Worm (Caenorhabditis elegans) whole organism, midembryonic: ENCODE data around the gene fbxb-42.
"Not testable (repeated sequence)": the region's sequence is repeated elsewhere in the genome, so short reads cannot be mapped to it uniquely, and the experiment has no call there.

Source experiments
- T22C8.4 ChIP-seq: fragments of 200-800 bp; sonication (Bioruptor generic); IDR thresholded peaks from 2 replicates; pipeline ENCODE4 v1.3.6; 2022; ENCODE audit warnings: missing genetic modification characterization, missing compliant biosample characterization
- cog-1 ChIP-seq: sonication (generic microtip); optimal IDR thresholded peaks from 2 replicates; lab custom pipeline; 2016; ENCODE audit warnings: missing genetic modification characterization, missing compliant biosample characterization
- flt-1 ChIP-seq: fragments of 200-800 bp; sonication (Bioruptor generic); IDR thresholded peaks from 2 replicates; pipeline ENCODE4 v1.3.6; 2022; ENCODE audit warnings: missing genetic modification characterization, missing compliant biosample characterization
- klf-2 ChIP-seq: fragments of 200-800 bp; sonication (Bioruptor generic); conservative IDR thresholded peaks from 2 replicates; pipeline ENCODE4 v1.3.6; 2022; ENCODE audit warnings: missing genetic modification reagents, missing genetic modification characterization, missing compliant biosample characterization
- med-1 ChIP-seq: sonication (generic microtip); optimal IDR thresholded peaks from 2 replicates; lab custom pipeline; 2017; ENCODE audit warnings: missing genetic modification characterization, mild to moderate bottlenecking, missing compliant biosample characterization, antibody characterized with exemption, missing genetic modification reagents; ENCODE audit not compliant: insufficient read depth
- ref-1 ChIP-seq: fragments of 200-800 bp; sonication (Bioruptor generic); conservative IDR thresholded peaks from 2 replicates; pipeline ENCODE4 v1.3.6; 2022; ENCODE audit warnings: missing genetic modification reagents, missing genetic modification characterization, missing compliant biosample characterization
- tab-1 ChIP-seq: fragments of 200-800 bp; sonication (Bioruptor generic); IDR thresholded peaks from 2 replicates; pipeline ENCODE4 v1.3.6; 2022; ENCODE audit warnings: missing genetic modification characterization, missing compliant biosample characterization
- ztf-23 ChIP-seq: fragments of 200-800 bp; sonication (Bioruptor generic); IDR thresholded peaks from 2 replicates; pipeline ENCODE4 v1.3.6; 2022; ENCODE audit warnings: missing genetic modification reagents, missing genetic modification characterization, missing compliant biosample characterization
- ztf-29 ChIP-seq: fragments of 200-800 bp; sonication (Bioruptor generic); IDR thresholded peaks from 2 replicates; pipeline ENCODE4 v1.3.6; 2022; ENCODE audit warnings: missing genetic modification reagents, missing genetic modification characterization, missing compliant biosample characterization

Gene fbxb-42

ce11 chrII:1519867-1520266, 17.6 kb upstream of the fbxb-42 start:
- TF ChIP-seq cog-1 (tag; lab: Kevin White, UChicago) (no peak), ztf-29 (GFP tag; lab: Robert Waterston, UW) (no peak), med-1 (GFP tag; lab: Kevin White, UChicago) (no peak), ref-1 (GFP tag; lab: Robert Waterston, UW) (no peak), ztf-23 (peak; percentile 12; the same call in 1 of the 2 replicates), tab-1 (GFP tag; lab: Robert Waterston, UW) (peak; percentile 69; the same call in 1 of the 2 replicates), flt-1 (GFP tag; lab: Robert Waterston, UW) (0 out of 2 replicates have a peak, but pooled peaks have one; percentile 23), T22C8.4 (GFP tag; lab: Robert Waterston, UW) (no peak)

- TF ChIP-seq ztf-29 (GFP tag; lab: Robert Waterston, UW) (no peak), klf-2 (GFP tag; lab: Robert Waterston, UW) (no peak), ref-1 (GFP tag; lab: Robert Waterston, UW) (no peak), cog-1 (tag; lab: Kevin White, UChicago) (no peak), tab-1 (GFP tag; lab: Robert Waterston, UW) (no peak), flt-1 (GFP tag; lab: Robert Waterston, UW) (no peak), ztf-23 (no peak), med-1 (GFP tag; lab: Kevin White, UChicago) (no peak), T22C8.4 (GFP tag; lab: Robert Waterston, UW) (no peak)
Observed at ce11 chrII:1521956-1522355, 15.5 kb upstream of the fbxb-42 start.

ce11 chrII:1525498-1525897, 11.9 kb upstream of the fbxb-42 start, which contains the start of gene Y51H7BR.7:
Gene Y51H7BR.7, minus strand, starts transcription at chrII:1525598.
- TF ChIP-seq T22C8.4 (GFP tag; lab: Robert Waterston, UW) (no peak), tab-1 (GFP tag; lab: Robert Waterston, UW) (no peak), cog-1 (tag; lab: Kevin White, UChicago) (no peak), flt-1 (GFP tag; lab: Robert Waterston, UW) (no peak), ztf-23 (no peak), klf-2 (GFP tag; lab: Robert Waterston, UW) (no peak), ztf-29 (GFP tag; lab: Robert Waterston, UW) (no peak), med-1 (GFP tag; lab: Kevin White, UChicago) (no peak), ref-1 (GFP tag; lab: Robert Waterston, UW) (no peak)

- TF ChIP-seq flt-1 (GFP tag; lab: Robert Waterston, UW) (no peak), med-1 (GFP tag; lab: Kevin White, UChicago) (no peak), ref-1 (GFP tag; lab: Robert Waterston, UW) (no peak), T22C8.4 (GFP tag; lab: Robert Waterston, UW) (no peak), ztf-29 (GFP tag; lab: Robert Waterston, UW) (no peak), klf-2 (GFP tag; lab: Robert Waterston, UW) (no peak), cog-1 (tag; lab: Kevin White, UChicago) (no peak), ztf-23 (no peak), tab-1 (GFP tag; lab: Robert Waterston, UW) (no peak)
Observed at ce11 chrII:1529057-1529456, 8.4 kb upstream of the fbxb-42 start, which contains the start of gene Y51H7BR.4. Gene Y51H7BR.4, plus strand, starts transcription at chrII:1529357.

ce11 chrII:1535931-1536330, 1.5 kb upstream of the fbxb-42 start, which contains the start of gene fbxb-43:
Gene fbxb-43, plus strand, starts transcription at chrII:1536231.
- TF ChIP-seq ztf-23, result no peak
- no peak for TF ChIP-seq cog-1 (tag; lab: Kevin White, UChicago)
- TF ChIP-seq klf-2 (GFP tag; lab: Robert Waterston, UW), result no peak
- no peak for TF ChIP-seq med-1 (GFP tag; lab: Kevin White, UChicago)
- no peak for TF ChIP-seq tab-1 (GFP tag; lab: Robert Waterston, UW)
- TF ChIP-seq ref-1 (GFP tag; lab: Robert Waterston, UW), result no peak

ce11 chrII:1538589-1538988, 1.2 kb downstream of the fbxb-42 start, which contains the start of gene fbxb-44:
Gene fbxb-44, plus strand, starts transcription at chrII:1538889.
- TF ChIP-seq med-1 (GFP tag; lab: Kevin White, UChicago) (no peak), flt-1 (GFP tag; lab: Robert Waterston, UW) (no peak), T22C8.4 (GFP tag; lab: Robert Waterston, UW) (no peak), ztf-23 (no peak), cog-1 (tag; lab: Kevin White, UChicago) (no peak), tab-1 (GFP tag; lab: Robert Waterston, UW) (no peak), klf-2 (GFP tag; lab: Robert Waterston, UW) (no peak), ztf-29 (GFP tag; lab: Robert Waterston, UW) (no peak), ref-1 (GFP tag; lab: Robert Waterston, UW) (no peak)

- not testable (repeated sequence) for TF ChIP-seq ref-1, ztf-29, klf-2 (GFP tag; lab: Robert Waterston, UW)
Observed at ce11 chrII:1540628-1541027, 3.2 kb downstream of the fbxb-42 start, which contains the start of gene poml-4. Gene poml-4, plus strand, starts transcription at chrII:1540928.

ce11 chrII:1543182-1543581, 5.8 kb downstream of the fbxb-42 start, which contains the start of gene K05F6.4:
Gene K05F6.4, plus strand, starts transcription at chrII:1543482.
- not testable (repeated sequence) for TF ChIP-seq flt-1 (GFP tag; lab: Robert Waterston, UW); cog-1 (tag; lab: Kevin White, UChicago); T22C8.4 (GFP tag; lab: Robert Waterston, UW)

ce11 chrII:1545625-1546024, 8.2 kb downstream of the fbxb-42 start, which contains the start of gene K05F6.12:
Gene K05F6.12, plus strand, starts transcription at chrII:1545925.
- no peak for TF ChIP-seq klf-2 (GFP tag; lab: Robert Waterston, UW)
- TF ChIP-seq med-1 (GFP tag; lab: Kevin White, UChicago), result no peak
- no peak for TF ChIP-seq cog-1 (tag; lab: Kevin White, UChicago)
- TF ChIP-seq tab-1 (GFP tag; lab: Robert Waterston, UW), result no peak
- TF ChIP-seq ztf-23, result no peak
- TF ChIP-seq T22C8.4 (GFP tag; lab: Robert Waterston, UW), result no peak
- no peak for TF ChIP-seq flt-1 (GFP tag; lab: Robert Waterston, UW)
- TF ChIP-seq ztf-29 (GFP tag; lab: Robert Waterston, UW), result no peak
- no peak for TF ChIP-seq ref-1 (GFP tag; lab: Robert Waterston, UW)
